Fruit fly (Drosophila melanogaster) Kc167 (cell line): Measurements from ENCODE around the gene CG9702.

ENCODE experiments used
- psq ChIP-seq: fragments of >200 bp; optimal IDR thresholded peaks from 2 replicates; lab custom pipeline; 2017; ENCODE audit warnings: missing external identifiers
- ttk ChIP-seq: sonication (Bioruptor generic); optimal IDR thresholded peaks from 2 replicates; lab custom pipeline; 2017; ENCODE audit warnings: missing external identifiers

DNA sequence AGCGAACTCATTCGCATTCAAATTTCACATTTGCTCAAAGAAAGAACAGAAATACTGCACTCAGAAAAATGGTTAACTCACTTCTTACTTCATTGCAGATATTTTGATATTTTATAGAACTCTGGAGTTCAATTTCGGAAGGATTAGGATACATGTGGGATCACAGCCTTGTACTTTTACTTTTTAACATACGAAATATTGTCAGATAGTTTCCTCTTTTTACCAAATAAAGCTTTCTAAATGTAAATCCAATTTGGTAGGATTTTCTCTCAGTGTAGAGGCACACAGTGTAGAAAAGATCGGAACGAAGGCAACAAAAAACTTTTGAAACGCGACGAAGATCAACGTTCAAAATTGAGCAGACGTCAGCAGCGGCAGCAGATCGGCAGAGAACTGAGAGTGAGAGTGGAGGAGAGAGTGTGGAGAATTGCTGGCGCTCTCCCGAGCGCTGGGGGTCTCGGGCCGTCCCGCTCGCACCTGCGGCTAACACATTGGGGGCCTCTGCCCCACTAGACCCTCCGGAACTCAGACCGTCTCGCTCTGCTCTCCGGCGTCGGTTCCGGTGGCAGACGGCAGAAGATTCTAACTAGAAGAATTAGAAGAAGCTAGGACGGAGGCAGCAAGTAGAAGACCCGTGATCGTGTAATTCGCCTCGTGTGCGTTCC, 47.1 kb upstream of the CG9702 start, which contains the start of gene tmod:
- no peak for TF ChIP-seq ttk
- TF ChIP-seq psq (lab: Kevin White, UChicago), result no peak
